Worm (Caenorhabditis elegans) whole organism, L1 larva: ENCODE data around the gene str-182.

Source experiments
- C16A3.4 ChIP-seq: fragments of 150-350 bp; optimal IDR thresholded peaks from 2 replicates; lab custom pipeline; 2014; ENCODE audit warnings: missing biosample characterization, missing genetic modification characterization
- F16B12.6 ChIP-seq: fragments of 150-350 bp; optimal IDR thresholded peaks from 2 replicates; lab custom pipeline; 2014; ENCODE audit warnings: missing biosample characterization, missing genetic modification characterization
- ama-1 ChIP-seq: fragments of 150-350 bp; optimal IDR thresholded peaks from 2 replicates; lab custom pipeline; 2014
- blmp-1 ChIP-seq: fragments of 150-350 bp; optimal IDR thresholded peaks from 2 replicates; lab custom pipeline; 2014; ENCODE audit warnings: missing biosample characterization, missing genetic modification characterization
- ceh-8 ChIP-seq: fragments of 200-800 bp; sonication (Bioruptor generic); optimal IDR thresholded peaks from 2 replicates; lab custom pipeline; 2018; ENCODE audit warnings: mild to moderate bottlenecking, missing genetic modification characterization, moderate library complexity, missing compliant biosample characterization
- ceh-82 ChIP-seq, 3 experiments: fragments of 150-350 bp in 1 of 3; sonication (generic microtip) in 2 of 3; optimal IDR thresholded peaks; 2 replicates each; lab custom pipeline; 2014 to 2017; ENCODE audit warnings: missing biosample characterization in 3 of 3, missing genetic modification characterization in 3 of 3
- ceh-88 ChIP-seq: fragments of 200-800 bp; sonication (Bioruptor generic); IDR thresholded peaks from 2 replicates; pipeline ENCODE4 v1.3.6; 2022; ENCODE audit warnings: missing genetic modification characterization, missing compliant biosample characterization
- ces-1 ChIP-seq: fragments of 150-350 bp; optimal IDR thresholded peaks from 2 replicates; lab custom pipeline; 2014; ENCODE audit warnings: missing biosample characterization, missing genetic modification reagents, missing genetic modification characterization
- dpl-1 ChIP-seq, 3 experiments: fragments of 150-350 bp in 2 of 3; sonication (generic microtip) in 1 of 3; optimal IDR thresholded peaks; 2 replicates each; lab custom pipeline; 2014 to 2017; ENCODE audit warnings: missing biosample characterization in 3 of 3, missing genetic modification characterization in 3 of 3, missing genetic modification reagents in 3 of 3
- dsc-1 ChIP-seq: sonication (generic microtip); optimal IDR thresholded peaks from 2 replicates; lab custom pipeline; 2016; ENCODE audit warnings: mild to moderate bottlenecking, missing genetic modification characterization, missing compliant biosample characterization
- efl-1 ChIP-seq, 4 experiments: fragments of 150-350 bp; optimal IDR thresholded peaks in 3 of 4; peaks in 1 of 4; 1 replicate in 1 of 4; 2 replicates in 3 of 4; lab custom pipeline; 2014; ENCODE audit warnings: missing biosample characterization in 2 of 4, missing genetic modification characterization in 2 of 4, missing genetic modification reagents in 2 of 4
- efl-3 ChIP-seq: fragments of 200-800 bp; sonication (Bioruptor generic); optimal IDR thresholded peaks from 2 replicates; lab custom pipeline; 2018; ENCODE audit warnings: mild to moderate bottlenecking, missing genetic modification characterization, missing compliant biosample characterization
- egl-13 ChIP-seq: sonication (generic microtip); optimal IDR thresholded peaks from 2 replicates; lab custom pipeline; 2016; ENCODE audit warnings: missing genotype, missing genetic modification reagents, missing genetic modification characterization, missing compliant biosample characterization
- elt-2 ChIP-seq: sonication (generic microtip); optimal IDR thresholded peaks from 2 replicates; lab custom pipeline; 2016; ENCODE audit warnings: missing genetic modification characterization, mild to moderate bottlenecking, inconsistent platforms, missing compliant biosample characterization, missing genetic modification reagents
- fkh-8 ChIP-seq: sonication (generic microtip); optimal IDR thresholded peaks from 2 replicates; lab custom pipeline; 2016; ENCODE audit warnings: mild to moderate bottlenecking, missing genetic modification characterization, missing compliant biosample characterization
- hlh-17 ChIP-seq: fragments of 200-800 bp; sonication (Bioruptor generic); optimal IDR thresholded peaks from 2 replicates; lab custom pipeline; 2018; ENCODE audit warnings: missing genetic modification characterization, mild to moderate bottlenecking, missing compliant biosample characterization, moderate library complexity, borderline replicate concordance
- lin-14 ChIP-seq: fragments of 200-800 bp; sonication (Bioruptor generic); optimal IDR thresholded peaks from 2 replicates; lab custom pipeline; 2018; ENCODE audit warnings: mild to moderate bottlenecking, missing genetic modification characterization, moderate library complexity, missing compliant biosample characterization
- lin-15B ChIP-seq: fragments of 150-350 bp; sonication (generic microtip); optimal IDR thresholded peaks from 3 replicates; lab custom pipeline; 2014; ENCODE audit warnings: missing biosample characterization, missing genetic modification characterization
- lin-35 ChIP-seq, 2 experiments: fragments of 150-350 bp; optimal IDR thresholded peaks; 2 replicates each; lab custom pipeline; 2014; ENCODE audit warnings: missing biosample characterization in 2 of 2, missing genetic modification characterization in 2 of 2, missing genetic modification reagents in 2 of 2
- lsy-2 ChIP-seq, 2 experiments: fragments of 150-350 bp; optimal IDR thresholded peaks; 2 replicates each; lab custom pipeline; 2014; ENCODE audit warnings: missing biosample characterization in 2 of 2, missing genetic modification characterization in 2 of 2
- mab-9 ChIP-seq: fragments of 200-800 bp; sonication (Bioruptor generic); IDR thresholded peaks from 2 replicates; pipeline ENCODE4 v1.3.6; 2022; ENCODE audit warnings: missing genetic modification reagents, missing genetic modification characterization, missing compliant biosample characterization
- mdl-1 ChIP-seq, 2 experiments: fragments of 150-350 bp; optimal IDR thresholded peaks; 2 replicates each; lab custom pipeline; 2014 to 2017; ENCODE audit warnings: missing biosample characterization in 2 of 2, missing genetic modification characterization in 2 of 2, inconsistent platforms in 1 of 2
- nhr-11 ChIP-seq: fragments of 150-350 bp; optimal IDR thresholded peaks from 2 replicates; lab custom pipeline; 2014; ENCODE audit warnings: missing biosample characterization, missing genetic modification characterization
- nhr-12 ChIP-seq: sonication (generic microtip); optimal IDR thresholded peaks from 2 replicates; lab custom pipeline; 2017; ENCODE audit warnings: missing biosample characterization, missing genetic modification characterization
- nhr-19 ChIP-seq: fragments of 200-800 bp; sonication (Bioruptor generic); conservative IDR thresholded peaks from 2 replicates; pipeline ENCODE4 v1.3.6; 2022; ENCODE audit warnings: missing genetic modification characterization, missing compliant biosample characterization
- nhr-71 ChIP-seq: sonication (generic microtip); optimal IDR thresholded peaks from 2 replicates; lab custom pipeline; 2016; ENCODE audit warnings: mild to moderate bottlenecking, missing genetic modification characterization, moderate library complexity, missing compliant biosample characterization
- nhr-85 ChIP-seq: sonication (generic microtip); peaks from one replicate; lab custom pipeline; 2016; ENCODE audit warnings: missing genetic modification characterization, inconsistent platforms, missing compliant biosample characterization
- pag-3 ChIP-seq: sonication (generic microtip); optimal IDR thresholded peaks from 2 replicates; lab custom pipeline; 2017; ENCODE audit warnings: missing genetic modification characterization, mild to moderate bottlenecking, missing compliant biosample characterization, antibody characterized with exemption, borderline replicate concordance; ENCODE audit not compliant: insufficient read depth
- pax-3 ChIP-seq: fragments of 200-800 bp; sonication (Bioruptor generic); optimal IDR thresholded peaks from 2 replicates; lab custom pipeline; 2018; ENCODE audit warnings: mild to moderate bottlenecking, missing genetic modification characterization, moderate library complexity, missing compliant biosample characterization
- skn-1 ChIP-seq: fragments of 150-350 bp; optimal IDR thresholded peaks from 2 replicates; lab custom pipeline; 2014; ENCODE audit warnings: missing biosample characterization, missing genetic modification characterization
- snpc-4 ChIP-seq: fragments of 150-350 bp; optimal IDR thresholded peaks from 2 replicates; lab custom pipeline; 2014; ENCODE audit warnings: missing biosample characterization, missing genetic modification characterization
- snu-23 ChIP-seq: sonication (generic microtip); optimal IDR thresholded peaks from 2 replicates; lab custom pipeline; 2016; ENCODE audit warnings: missing genetic modification characterization, missing compliant biosample characterization
- sup-37 ChIP-seq: fragments of 200-800 bp; sonication (Bioruptor generic); optimal IDR thresholded peaks from 2 replicates; lab custom pipeline; 2018; ENCODE audit warnings: mild to moderate bottlenecking, missing genetic modification characterization, missing compliant biosample characterization
- swsn-7 ChIP-seq: sonication (generic microtip); optimal IDR thresholded peaks from 2 replicates; lab custom pipeline; 2016; ENCODE audit warnings: missing genetic modification characterization, missing compliant biosample characterization
- xbp-1 ChIP-seq: sonication (generic microtip); optimal IDR thresholded peaks from 2 replicates; lab custom pipeline; 2016; ENCODE audit warnings: missing genetic modification characterization, missing compliant biosample characterization
- ztf-11 ChIP-seq, 2 experiments: sonication (generic microtip); optimal IDR thresholded peaks; 2 replicates each; lab custom pipeline; 2016 to 2017; ENCODE audit warnings: missing genetic modification characterization in 2 of 2, missing biosample characterization in 1 of 2, missing compliant biosample characterization in 1 of 2
- ztf-4 ChIP-seq: fragments of 150-350 bp; optimal IDR thresholded peaks from 2 replicates; lab custom pipeline; 2014; ENCODE audit warnings: missing biosample characterization, missing genetic modification characterization

str-182 gene

ce11 chrV:10238665-10239064, 5.4 kb upstream of the str-182 start, which contains the start of gene fubl-1:
fubl-1 (minus strand) TSS chrV:10238866.
- TF ChIP-seq F16B12.6 (tag; lab: Kevin White, UChicago), result no peak
- peak; percentile 55 for TF ChIP-seq lin-15B
- peak; percentile 13 for TF ChIP-seq blmp-1 (tag; lab: Kevin White, UChicago)
- no peak for TF ChIP-seq swsn-7 (tag; lab: Kevin White, UChicago)
- TF ChIP-seq lin-35 (GFP tag; optimal IDR thresholded peaks at IDR 0.05; lab: Kevin White, UChicago), result peak; percentile 50 to 64
- TF ChIP-seq dsc-1 (tag; lab: Kevin White, UChicago), result peak; percentile 25
- TF ChIP-seq efl-1 (optimal IDR thresholded peaks at IDR 0.05; lab: Kevin White, UChicago), result peak; percentile 37 to 42
- TF ChIP-seq efl-1 (GFP tag; optimal IDR thresholded peaks at IDR 0.05 in 1 of 2; lab: Kevin White, UChicago), result peak in 1 of 2 experiments; percentile 27
- TF ChIP-seq lsy-2 (tag; optimal IDR thresholded peaks at IDR 0.05; lab: Kevin White, UChicago), result peak; percentile 9 to 58
- TF ChIP-seq ceh-82 (tag; optimal IDR thresholded peaks at IDR 0.05; lab: Kevin White, UChicago), result peak in 1 of 3 experiments; percentile 61
- TF ChIP-seq C16A3.4, result peak; percentile 8
- peak; percentile 43 for TF ChIP-seq lin-14 (GFP tag; lab: Kevin White, UChicago)
- no peak for TF ChIP-seq pax-3 (tag; lab: Kevin White, UChicago)
- TF ChIP-seq egl-13, result no peak
- TF ChIP-seq dpl-1 (GFP tag; optimal IDR thresholded peaks at IDR 0.05; lab: Kevin White, UChicago), result peak in 2 of 3 experiments; percentile 41 to 62
- peak; percentile 74 for TF ChIP-seq fkh-8 (tag; lab: Kevin White, UChicago)
- TF ChIP-seq xbp-1 (tag; lab: Kevin White, UChicago), result peak; percentile 10
- peak; percentile 18 for TF ChIP-seq snu-23 (GFP tag; lab: Kevin White, UChicago)
- TF ChIP-seq skn-1 (tag; lab: Kevin White, UChicago), result peak; percentile 28
- peak; percentile 24 for TF ChIP-seq nhr-71 (tag; lab: Kevin White, UChicago)
- TF ChIP-seq ceh-88 (GFP tag; lab: Robert Waterston, UW), result no peak
- TF ChIP-seq elt-2 (tag; lab: Kevin White, UChicago), result no peak
- no peak for TF ChIP-seq mab-9 (GFP tag; lab: Robert Waterston, UW)

- TF ChIP-seq ceh-8 (GFP tag; lab: Kevin White, UChicago) (no peak), efl-1 (optimal IDR thresholded peaks at IDR 0.05; lab: Kevin White, UChicago) (no peak), efl-1 (GFP tag; optimal IDR thresholded peaks at IDR 0.05 in 1 of 2; lab: Kevin White, UChicago) (peak in 1 of 2 experiments; percentile 11), ztf-11 (tag; optimal IDR thresholded peaks at IDR 0.05; lab: Kevin White, UChicago) (no peak), ztf-4 (tag; lab: Kevin White, UChicago) (no peak), nhr-85 (peak; percentile 53)
- TF ChIP-seq, all 84 proteins: peak for 2
These were observed 4.8 kb upstream of the str-182 start for ce11 chrV:10237959-10238444.

- no peak for TF ChIP-seq sup-37 (GFP tag; lab: Kevin White, UChicago)
- TF ChIP-seq efl-3, result no peak
- TF ChIP-seq mdl-1 (tag; optimal IDR thresholded peaks at IDR 0.05; lab: Kevin White, UChicago), result no peak
These were observed 3.9 kb upstream of the str-182 start for ce11 chrV:10237171-10237570.

ce11 chrV:10230932-10231331, 2.3 kb downstream of the str-182 start, which contains the start of gene fipr-6:
fipr-6 (plus strand) TSS chrV:10231232.
- no peak for TF ChIP-seq nhr-11 (tag; lab: Kevin White, UChicago)
- TF ChIP-seq hlh-17 (GFP tag; lab: Kevin White, UChicago), result no peak
- TF ChIP-seq nhr-12 (tag; lab: Kevin White, UChicago), result no peak
- TF ChIP-seq nhr-19 (GFP tag; lab: Robert Waterston, UW), result no peak
- no peak for TF ChIP-seq sup-37 (GFP tag; lab: Kevin White, UChicago)
- no peak for TF ChIP-seq nhr-71 (tag; lab: Kevin White, UChicago)
- no peak for TF ChIP-seq snpc-4
- TF ChIP-seq ces-1 (GFP tag; lab: Kevin White, UChicago), result no peak
- no peak for TF ChIP-seq dpl-1 (GFP tag; optimal IDR thresholded peaks at IDR 0.05; lab: Kevin White, UChicago)
- TF ChIP-seq pag-3, result no peak
- TF ChIP-seq ama-1, result no peak
- TF ChIP-seq, all 84 proteins: peak for 0
